Worm (Caenorhabditis elegans) whole organism, L3 larva: Measurements from ENCODE around the gene str-43.

Experiments used
- R02D3.7 ChIP-seq: fragments of 150-350 bp; optimal IDR thresholded peaks from 2 replicates; lab custom pipeline; 2014; ENCODE audit warnings: missing biosample characterization, missing genetic modification characterization
- ZK546.5 ChIP-seq: sonication (generic microtip); optimal IDR thresholded peaks from 2 replicates; lab custom pipeline; 2017; ENCODE audit warnings: missing biosample characterization, missing genetic modification characterization
- ama-1 ChIP-seq: fragments of 150-350 bp; optimal IDR thresholded peaks from 2 replicates; lab custom pipeline; 2018
- ceh-16 ChIP-seq: sonication (generic microtip); optimal IDR thresholded peaks from 2 replicates; lab custom pipeline; 2017; ENCODE audit warnings: missing biosample characterization, missing genetic modification characterization
- ceh-82 ChIP-seq: fragments of 150-350 bp; optimal IDR thresholded peaks from 2 replicates; lab custom pipeline; 2014; ENCODE audit warnings: missing biosample characterization, missing genetic modification characterization
- ceh-9 ChIP-seq: sonication (generic microtip); optimal IDR thresholded peaks from 2 replicates; lab custom pipeline; 2018; ENCODE audit warnings: missing biosample characterization, missing genetic modification characterization
- daf-12 ChIP-seq: fragments of 150-350 bp; optimal IDR thresholded peaks from 2 replicates; lab custom pipeline; 2014; ENCODE audit warnings: missing biosample characterization, missing genetic modification reagents, missing genetic modification characterization
- egl-27 ChIP-seq: sonication (generic microtip); optimal IDR thresholded peaks from 4 replicates; lab custom pipeline; 2017; ENCODE audit warnings: missing biosample characterization, missing genetic modification reagents, missing genetic modification characterization
- egl-5 ChIP-seq: fragments of 150-350 bp; optimal IDR thresholded peaks from 2 replicates; lab custom pipeline; 2017; ENCODE audit warnings: missing biosample characterization, missing genetic modification reagents, missing genetic modification characterization, inconsistent platforms
- elt-1 ChIP-seq: fragments of 150-350 bp; optimal IDR thresholded peaks from 2 replicates; lab custom pipeline; 2014; ENCODE audit warnings: missing biosample characterization, missing genetic modification characterization
- elt-2 ChIP-seq: sonication (generic microtip); optimal IDR thresholded peaks from 2 replicates; lab custom pipeline; 2016; ENCODE audit warnings: missing genetic modification reagents, mild to moderate bottlenecking, missing genetic modification characterization, missing compliant biosample characterization
- elt-3 ChIP-seq, 3 experiments: fragments of 150-350 bp in 1 of 3; sonication (generic microtip) in 2 of 3; optimal IDR thresholded peaks; 2 replicates in 2 of 3; 4 replicates in 1 of 3; lab custom pipeline; 2014 to 2017; ENCODE audit warnings: missing biosample characterization in 3 of 3, missing genetic modification characterization in 3 of 3
- eor-1 ChIP-seq, 2 experiments: fragments of 150-350 bp; optimal IDR thresholded peaks; 2 replicates each; lab custom pipeline; 2014 to 2018; ENCODE audit warnings: missing biosample characterization in 2 of 2, missing genetic modification characterization in 2 of 2
- fkh-10 ChIP-seq: sonication (generic microtip); optimal IDR thresholded peaks from 2 replicates; lab custom pipeline; 2017; ENCODE audit warnings: missing biosample characterization, missing genetic modification reagents, missing genetic modification characterization
- fos-1 ChIP-seq: fragments of 150-350 bp; optimal IDR thresholded peaks from 2 replicates; lab custom pipeline; 2014; ENCODE audit warnings: missing biosample characterization, missing genetic modification characterization
- jun-1 ChIP-seq: fragments of 150-350 bp; optimal IDR thresholded peaks from 2 replicates; lab custom pipeline; 2014; ENCODE audit warnings: missing biosample characterization, missing genetic modification reagents, missing genetic modification characterization
- mdl-1 ChIP-seq: fragments of 150-350 bp; optimal IDR thresholded peaks from 2 replicates; lab custom pipeline; 2014; ENCODE audit warnings: missing biosample characterization, missing genetic modification characterization
- mml-1 ChIP-seq: fragments of 150-350 bp; sonication (generic microtip); optimal IDR thresholded peaks from 3 replicates; lab custom pipeline; 2014; ENCODE audit warnings: missing biosample characterization, missing genetic modification characterization
- nfya-1 ChIP-seq: sonication (generic microtip); optimal IDR thresholded peaks from 2 replicates; lab custom pipeline; 2017; ENCODE audit warnings: missing genetic modification characterization, mild to moderate bottlenecking, missing compliant biosample characterization, antibody characterized with exemption, moderate library complexity; ENCODE audit not compliant: insufficient read depth
- nhr-11 ChIP-seq: fragments of 150-350 bp; optimal IDR thresholded peaks from 2 replicates; lab custom pipeline; 2014; ENCODE audit warnings: missing biosample characterization, missing genetic modification characterization
- nhr-12 ChIP-seq: fragments of 150-350 bp; optimal IDR thresholded peaks from 2 replicates; lab custom pipeline; 2014; ENCODE audit warnings: missing biosample characterization, missing genetic modification characterization
- nhr-23 ChIP-seq: fragments of 150-350 bp; optimal IDR thresholded peaks from 2 replicates; lab custom pipeline; 2014; ENCODE audit warnings: missing biosample characterization, missing genetic modification reagents, missing genetic modification characterization
- nhr-237 ChIP-seq: fragments of 150-350 bp; optimal IDR thresholded peaks from 2 replicates; lab custom pipeline; 2014; ENCODE audit warnings: missing biosample characterization, missing genetic modification characterization
- nhr-25 ChIP-seq: sonication (generic microtip); optimal IDR thresholded peaks from 2 replicates; lab custom pipeline; 2017; ENCODE audit warnings: missing biosample characterization, missing genetic modification characterization
- nhr-28 ChIP-seq: fragments of 150-350 bp; optimal IDR thresholded peaks from 2 replicates; lab custom pipeline; 2014; ENCODE audit warnings: missing biosample characterization, missing genetic modification characterization
- nhr-67 ChIP-seq: fragments of 150-350 bp; optimal IDR thresholded peaks from 2 replicates; lab custom pipeline; 2014; ENCODE audit warnings: missing biosample characterization, missing genetic modification characterization
- nhr-76 ChIP-seq: fragments of 150-350 bp; sonication (generic microtip); optimal IDR thresholded peaks from 5 replicates; lab custom pipeline; 2014; ENCODE audit warnings: missing biosample characterization, missing genetic modification characterization
- nhr-77 ChIP-seq: fragments of 150-350 bp; optimal IDR thresholded peaks from 2 replicates; lab custom pipeline; 2014; ENCODE audit warnings: missing biosample characterization, missing genetic modification characterization
- pha-4 ChIP-seq: fragments of 150-350 bp; optimal IDR thresholded peaks from 2 replicates; lab custom pipeline; 2014; ENCODE audit warnings: missing biosample characterization, missing genetic modification reagents, missing genetic modification characterization
- pqm-1 ChIP-seq: fragments of 150-350 bp; optimal IDR thresholded peaks from 2 replicates; lab custom pipeline; 2017; ENCODE audit warnings: missing biosample characterization, missing genetic modification characterization, inconsistent platforms
- skn-1 ChIP-seq: fragments of 150-350 bp; optimal IDR thresholded peaks from 2 replicates; lab custom pipeline; 2014; ENCODE audit warnings: missing biosample characterization, missing genetic modification characterization
- snpc-4 ChIP-seq: fragments of 150-350 bp; optimal IDR thresholded peaks from 2 replicates; lab custom pipeline; 2014; ENCODE audit warnings: missing biosample characterization, missing genetic modification characterization
- tbx-2 ChIP-seq: sonication (generic microtip); optimal IDR thresholded peaks from 2 replicates; lab custom pipeline; 2016; ENCODE audit warnings: mild to moderate bottlenecking, missing genetic modification characterization, missing compliant biosample characterization
- unc-39 ChIP-seq: sonication (generic microtip); optimal IDR thresholded peaks from 4 replicates; lab custom pipeline; 2017; ENCODE audit warnings: missing biosample characterization, missing genetic modification characterization
- zag-1 ChIP-seq: fragments of 150-350 bp; optimal IDR thresholded peaks from 2 replicates; lab custom pipeline; 2014; ENCODE audit warnings: missing biosample characterization, missing genetic modification characterization
- ztf-4 ChIP-seq: fragments of 150-350 bp; optimal IDR thresholded peaks from 2 replicates; lab custom pipeline; 2014; ENCODE audit warnings: missing biosample characterization, missing genetic modification characterization

Gene str-43

DNA sequence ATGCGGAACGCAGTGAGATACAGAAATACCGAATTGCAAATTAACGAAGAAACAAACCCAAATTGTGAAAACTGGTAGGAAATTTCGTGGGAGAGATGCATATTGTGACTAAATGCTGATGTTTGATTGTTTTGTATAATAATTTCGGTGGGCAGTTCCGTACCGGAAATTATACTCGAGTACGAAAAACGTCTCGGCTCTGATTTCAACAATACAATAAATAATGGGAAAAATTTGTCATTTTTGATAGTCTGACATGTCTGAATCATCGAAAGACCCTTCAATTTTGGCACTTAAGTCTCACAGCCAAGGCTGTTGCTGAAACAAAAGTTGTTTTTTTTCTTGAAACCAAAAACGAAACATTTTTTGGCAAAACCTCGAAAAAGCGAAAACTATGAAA, at the start of gene str-43:
Gene str-43 (minus strand): TSS at position 101 of the 400 bp plus-strand sequence.
- no peak for TF ChIP-seq nhr-67 (tag; lab: Kevin White, UChicago)
- TF ChIP-seq ztf-4 = no peak
- TF ChIP-seq eor-1 (tag; optimal IDR thresholded peaks at IDR 0.05; lab: Kevin White, UChicago) = no peak
- TF ChIP-seq nhr-11 = no peak
- TF ChIP-seq egl-5 (tag; lab: Kevin White, UChicago) = no peak
- no peak for TF ChIP-seq nhr-76 (tag; lab: Kevin White, UChicago)
- no peak for TF ChIP-seq fkh-10
- no peak for TF ChIP-seq skn-1 (tag; lab: Kevin White, UChicago)
- no peak for TF ChIP-seq R02D3.7
- TF ChIP-seq mdl-1 = no peak
- no peak for TF ChIP-seq nfya-1 (tag; lab: Kevin White, UChicago)
- no peak for TF ChIP-seq pha-4
- no peak for TF ChIP-seq nhr-28 (tag; lab: Kevin White, UChicago)

DNA sequence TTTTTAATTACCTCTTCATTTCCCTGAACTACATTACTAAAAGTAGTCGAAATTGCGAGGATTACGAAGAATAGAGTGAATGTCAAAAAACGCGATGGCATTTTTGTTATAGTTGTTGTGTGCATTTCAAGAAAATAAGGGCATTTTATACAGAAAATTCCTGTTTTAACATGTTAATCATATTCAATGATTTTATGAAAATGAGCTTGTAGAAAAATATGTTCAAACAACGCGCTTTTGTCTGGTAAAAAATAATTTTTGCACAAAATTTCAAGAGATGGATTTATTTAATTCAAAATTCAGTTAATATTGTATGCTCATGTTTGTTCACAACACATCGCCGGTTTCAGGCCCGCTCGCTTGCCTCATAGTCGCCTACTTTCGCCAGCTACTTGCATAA, 46.2 kb upstream of the str-43 start, which contains the start of gene T26E4.10:
Gene T26E4.10 (minus strand): TSS at position 101 of the 400 bp plus-strand sequence.
- TF ChIP-seq elt-3 (tag; optimal IDR thresholded peaks at IDR 0.05; lab: Kevin White, UChicago) = no peak
- no peak for TF ChIP-seq egl-27 (tag; lab: Kevin White, UChicago)
- no peak for TF ChIP-seq snpc-4 (tag; lab: Kevin White, UChicago)
- no peak for TF ChIP-seq ceh-82
- no peak for TF ChIP-seq elt-2 (tag; lab: Kevin White, UChicago)
- no peak for TF ChIP-seq pqm-1
- TF ChIP-seq unc-39 = no peak
- no peak for TF ChIP-seq nhr-12 (tag; lab: Kevin White, UChicago)
- no peak for TF ChIP-seq fkh-10
- TF ChIP-seq R02D3.7 = no peak
- TF ChIP-seq nhr-77 (tag; lab: Kevin White, UChicago) = no peak
- TF ChIP-seq nhr-76 (tag; lab: Kevin White, UChicago) = no peak
- TF ChIP-seq jun-1 (tag; lab: Kevin White, UChicago) = no peak
- no peak for TF ChIP-seq ZK546.5 (tag; lab: Kevin White, UChicago)
- no peak for TF ChIP-seq zag-1 (tag; lab: Kevin White, UChicago)
- no peak for TF ChIP-seq egl-5 (tag; lab: Kevin White, UChicago)
- TF ChIP-seq nfya-1 (tag; lab: Kevin White, UChicago) = no peak
- no peak for TF ChIP-seq nhr-67 (tag; lab: Kevin White, UChicago)
- no peak for TF ChIP-seq mdl-1

DNA sequence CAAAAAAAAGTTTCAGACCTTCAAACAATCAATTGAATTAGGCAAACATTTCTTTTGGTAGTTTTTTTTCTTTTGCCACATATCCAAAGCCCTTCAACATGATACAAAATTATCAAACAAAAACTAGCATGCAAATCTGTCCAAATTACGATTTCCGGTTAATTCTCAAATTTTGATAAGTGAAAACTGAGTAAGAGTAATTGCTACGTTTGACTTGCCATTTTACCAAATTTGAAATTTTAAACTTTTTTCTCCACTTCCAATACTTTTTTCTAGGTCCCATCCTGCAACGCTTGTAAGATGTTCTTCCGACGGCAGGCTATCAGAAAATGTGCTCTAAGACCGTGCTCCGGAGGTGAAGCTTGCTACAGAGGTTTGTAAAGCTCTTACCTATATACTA, 44.1 kb upstream of the str-43 start, which contains the start of gene nhr-223:
Gene nhr-223 (plus strand): TSS at position 301 of the 400 bp plus-strand sequence.
- no peak for TF ChIP-seq elt-2 (tag; lab: Kevin White, UChicago)
- no peak for TF ChIP-seq nhr-25 (tag; lab: Kevin White, UChicago)
- TF ChIP-seq nfya-1 (tag; lab: Kevin White, UChicago) = no peak
- TF ChIP-seq elt-3 (tag; optimal IDR thresholded peaks at IDR 0.05; lab: Kevin White, UChicago) = no peak
- TF ChIP-seq ztf-4 = no peak
- no peak for TF ChIP-seq ceh-16 (tag; lab: Kevin White, UChicago)
- no peak for TF ChIP-seq snpc-4 (tag; lab: Kevin White, UChicago)
- no peak for TF ChIP-seq jun-1 (tag; lab: Kevin White, UChicago)
- no peak for TF ChIP-seq nhr-67 (tag; lab: Kevin White, UChicago)
- TF ChIP-seq nhr-11 = no peak
- no peak for TF ChIP-seq pha-4
- TF ChIP-seq tbx-2 = no peak
- no peak for TF ChIP-seq egl-27 (tag; lab: Kevin White, UChicago)
- TF ChIP-seq egl-5 (tag; lab: Kevin White, UChicago) = no peak
- no peak for TF ChIP-seq ama-1
- no peak for TF ChIP-seq daf-12 (tag; lab: Kevin White, UChicago)

DNA sequence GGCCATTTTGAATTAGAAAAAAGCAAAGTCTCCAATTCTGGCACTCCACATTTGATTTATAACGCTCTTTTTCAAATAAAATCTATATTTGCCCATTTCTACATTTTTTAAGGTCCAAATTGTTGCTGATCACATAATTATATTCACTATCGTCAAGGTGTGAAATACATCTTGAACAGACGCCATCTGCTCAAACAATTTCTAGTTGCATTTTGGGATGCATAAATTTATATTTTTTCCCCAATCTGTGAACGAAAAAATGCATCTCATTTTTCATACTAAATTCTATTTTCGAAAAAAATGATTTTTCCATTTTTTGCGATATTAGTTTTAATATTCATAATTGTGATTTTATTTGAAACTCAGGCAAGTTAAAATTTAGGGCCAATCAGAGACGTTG, 41.3 kb upstream of the str-43 start, which contains the start of gene T26E4.7:
Gene T26E4.7 (plus strand): TSS at position 301 of the 400 bp plus-strand sequence.
- no peak for TF ChIP-seq ceh-9 (tag; lab: Kevin White, UChicago)
- no peak for TF ChIP-seq nhr-23 (tag; lab: Kevin White, UChicago)
- no peak for TF ChIP-seq nhr-67 (tag; lab: Kevin White, UChicago)
- TF ChIP-seq nhr-77 (tag; lab: Kevin White, UChicago) = no peak
- no peak for TF ChIP-seq daf-12 (tag; lab: Kevin White, UChicago)
- TF ChIP-seq pqm-1 = no peak
- TF ChIP-seq egl-5 (tag; lab: Kevin White, UChicago) = no peak
- no peak for TF ChIP-seq nhr-28 (tag; lab: Kevin White, UChicago)

- no peak for TF ChIP-seq pha-4
- TF ChIP-seq nhr-23 (tag; lab: Kevin White, UChicago) = no peak
- TF ChIP-seq nhr-67 (tag; lab: Kevin White, UChicago) = no peak
- TF ChIP-seq mml-1 (tag; lab: Kevin White, UChicago) = no peak
- TF ChIP-seq ama-1 = no peak
- TF ChIP-seq fos-1 (tag; lab: Kevin White, UChicago) = no peak
- TF ChIP-seq elt-1 (tag; lab: Kevin White, UChicago) = no peak
- TF ChIP-seq egl-5 (tag; lab: Kevin White, UChicago) = no peak
- no peak for TF ChIP-seq nfya-1 (tag; lab: Kevin White, UChicago)
- TF ChIP-seq pqm-1 = no peak
- TF ChIP-seq mdl-1 = no peak
- no peak for TF ChIP-seq nhr-237 (tag; lab: Kevin White, UChicago)
- no peak for TF ChIP-seq elt-3 (tag; optimal IDR thresholded peaks at IDR 0.05; lab: Kevin White, UChicago)
- TF ChIP-seq fkh-10 = no peak
These were observed 40.5 kb upstream of the str-43 start, which contains the start of gene T26E4.4 for ce11 chrV:15792409-15792808. Gene T26E4.4, minus strand, starts transcription at chrV:15792509.
